Worm (Caenorhabditis elegans) whole organism, early embryonic: ENCODE measurements around the gene F09C6.3.

Experiments used
- B0310.2 ChIP-seq: sonication (generic microtip); optimal IDR thresholded peaks from 2 replicates; lab custom pipeline; 2016; ENCODE audit warnings: mild to moderate bottlenecking, missing genetic modification characterization, missing compliant biosample characterization
- F13C5.2 ChIP-seq: sonication (generic microtip); optimal IDR thresholded peaks from 2 replicates; lab custom pipeline; 2017; ENCODE audit warnings: mild to moderate bottlenecking, missing genetic modification characterization, inconsistent platforms, missing compliant biosample characterization
- aly-1 ChIP-seq: sonication (generic microtip); optimal IDR thresholded peaks from 2 replicates; lab custom pipeline; 2016; ENCODE audit warnings: missing genetic modification characterization, missing compliant biosample characterization
- ama-1 ChIP-seq: fragments of 150-350 bp; optimal IDR thresholded peaks from 2 replicates; lab custom pipeline; 2014
- ceh-13 ChIP-seq: fragments of 200-800 bp; sonication (Bioruptor generic); optimal IDR thresholded peaks from 2 replicates; lab custom pipeline; 2018; ENCODE audit warnings: mild to moderate bottlenecking, missing genetic modification characterization, missing compliant biosample characterization
- ceh-36 ChIP-seq: sonication (generic microtip); optimal IDR thresholded peaks from 2 replicates; lab custom pipeline; 2016; ENCODE audit warnings: missing genetic modification characterization, inconsistent platforms, missing compliant biosample characterization
- ets-7 ChIP-seq: sonication (generic microtip); optimal IDR thresholded peaks from 2 replicates; lab custom pipeline; 2016; ENCODE audit warnings: missing genotype, missing genetic modification characterization, missing compliant biosample characterization
- flt-1 ChIP-seq: fragments of 200-800 bp; sonication (Bioruptor generic); IDR thresholded peaks from 2 replicates; pipeline ENCODE4 v1.3.6; 2022; ENCODE audit warnings: missing genetic modification characterization, missing compliant biosample characterization
- hmbx-1 ChIP-seq: sonication (generic microtip); optimal IDR thresholded peaks from 2 replicates; lab custom pipeline; 2016; ENCODE audit warnings: mild to moderate bottlenecking, missing genetic modification characterization, missing compliant biosample characterization
- hmg-4 ChIP-seq: fragments of 200-800 bp; sonication (Bioruptor generic); optimal IDR thresholded peaks from 2 replicates; lab custom pipeline; 2018; ENCODE audit warnings: mild to moderate bottlenecking, missing genetic modification characterization, missing compliant biosample characterization
- hnd-1 ChIP-seq: sonication (generic microtip); optimal IDR thresholded peaks from 2 replicates; lab custom pipeline; 2016; ENCODE audit warnings: missing genetic modification characterization, missing compliant biosample characterization
- pes-1 ChIP-seq: fragments of 200-800 bp; sonication (Bioruptor generic); IDR thresholded peaks from 2 replicates; pipeline ENCODE4 v1.3.6; 2022; ENCODE audit warnings: missing genetic modification reagents, missing genetic modification characterization, missing compliant biosample characterization
- scrt-1 ChIP-seq: fragments of 200-800 bp; sonication (Bioruptor generic); IDR thresholded peaks from 2 replicates; pipeline ENCODE4 v1.3.6; 2022; ENCODE audit warnings: missing genetic modification characterization, missing compliant biosample characterization
- sea-1 ChIP-seq: fragments of 200-800 bp; sonication (Bioruptor generic); conservative IDR thresholded peaks from 2 replicates; pipeline ENCODE4 v1.3.6; 2022; ENCODE audit warnings: missing genetic modification characterization, missing compliant biosample characterization
- tbx-11 ChIP-seq: fragments of 200-800 bp; sonication (Bioruptor generic); IDR thresholded peaks from 2 replicates; pipeline ENCODE4 v1.3.6; 2022; ENCODE audit warnings: missing genetic modification characterization, missing compliant biosample characterization
- tbx-37 ChIP-seq: fragments of 200-800 bp; sonication (Bioruptor generic); conservative IDR thresholded peaks from 2 replicates; pipeline ENCODE4 v1.3.6; 2022; ENCODE audit warnings: missing genetic modification reagents, missing genetic modification characterization, missing compliant biosample characterization
- tra-4 ChIP-seq: sonication (generic microtip); optimal IDR thresholded peaks from 2 replicates; lab custom pipeline; 2017; ENCODE audit warnings: missing genetic modification characterization, missing compliant biosample characterization

F09C6.3 gene

ce11 chrV:16833672-16834071 is 46.3 kb downstream of the F09C6.3 start:
- no peak for TF ChIP-seq pes-1 (GFP tag; lab: Robert Waterston, UW)
- no peak for TF ChIP-seq ceh-36 (tag; lab: Kevin White, UChicago)
- TF ChIP-seq hnd-1 (tag; lab: Kevin White, UChicago): no peak
- TF ChIP-seq B0310.2: no peak
- no peak for TF ChIP-seq tbx-11 (GFP tag; lab: Robert Waterston, UW)
- TF ChIP-seq hmbx-1 (tag; lab: Kevin White, UChicago): no peak
- TF ChIP-seq tra-4: no peak
- no peak for TF ChIP-seq hmg-4 (GFP tag; lab: Kevin White, UChicago)
- no peak for TF ChIP-seq ama-1 (lab: Kevin White, UChicago)
- TF ChIP-seq ceh-13 (GFP tag; lab: Kevin White, UChicago): no peak
- no peak for TF ChIP-seq tbx-37 (GFP tag; lab: Robert Waterston, UW)

ce11 chrV:16832865-16833264 is 47.1 kb downstream of the F09C6.3 start, which contains the start of gene phy-3:
phy-3 (plus strand) TSS chrV:16833165.
- TF ChIP-seq sea-1: no peak

DNA sequence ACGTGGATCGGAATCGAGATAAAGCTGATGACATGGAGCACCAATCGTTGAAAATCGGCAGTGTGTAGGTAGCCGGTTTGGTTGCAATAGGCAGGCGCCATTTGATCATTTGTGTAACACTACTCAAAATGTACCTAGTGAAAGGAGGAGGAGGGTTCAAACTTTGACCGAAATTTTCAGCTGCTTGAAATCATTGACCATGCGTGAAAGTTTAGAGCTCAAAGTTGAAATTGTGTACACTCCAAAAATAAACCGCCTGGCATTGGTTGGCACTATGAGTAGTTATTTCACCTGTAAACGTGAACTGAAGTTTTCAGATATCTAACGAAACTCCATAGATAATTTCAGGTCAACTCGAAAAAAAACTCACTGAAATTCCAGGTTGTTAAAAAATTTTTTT is 48.0 kb downstream of the F09C6.3 start, which contains the start of gene srh-215:
Gene srh-215, minus strand, starts transcription at position 101 of the 400 bp plus-strand sequence.
- TF ChIP-seq scrt-1 (GFP tag; lab: Robert Waterston, UW) (no peak), hmg-4 (GFP tag; lab: Kevin White, UChicago) (no peak), B0310.2 (no peak), ceh-13 (GFP tag; lab: Kevin White, UChicago) (no peak), ceh-36 (tag; lab: Kevin White, UChicago) (no peak), tbx-37 (GFP tag; lab: Robert Waterston, UW) (no peak), ama-1 (lab: Kevin White, UChicago) (no peak), hnd-1 (tag; lab: Kevin White, UChicago) (no peak), hmbx-1 (tag; lab: Kevin White, UChicago) (no peak), ets-7 (tag; lab: Kevin White, UChicago) (no peak), pes-1 (GFP tag; lab: Robert Waterston, UW) (no peak), aly-1 (tag; lab: Kevin White, UChicago) (no peak), sea-1 (no peak), F13C5.2 (tag; lab: Kevin White, UChicago) (no peak), tbx-11 (GFP tag; lab: Robert Waterston, UW) (no peak), flt-1 (GFP tag; lab: Robert Waterston, UW) (no peak)

- no peak for TF ChIP-seq ceh-36 (tag; lab: Kevin White, UChicago)
- TF ChIP-seq ets-7 (tag; lab: Kevin White, UChicago): no peak
- TF ChIP-seq hmbx-1 (tag; lab: Kevin White, UChicago): no peak
- no peak for TF ChIP-seq scrt-1 (GFP tag; lab: Robert Waterston, UW)
- TF ChIP-seq sea-1: no peak
- TF ChIP-seq hnd-1 (tag; lab: Kevin White, UChicago): no peak
- TF ChIP-seq flt-1 (GFP tag; lab: Robert Waterston, UW): no peak
- no peak for TF ChIP-seq pes-1 (GFP tag; lab: Robert Waterston, UW)
- TF ChIP-seq hmg-4 (GFP tag; lab: Kevin White, UChicago): no peak
- TF ChIP-seq tbx-37 (GFP tag; lab: Robert Waterston, UW): no peak
- no peak for TF ChIP-seq ceh-13 (GFP tag; lab: Kevin White, UChicago)
- no peak for TF ChIP-seq tbx-11 (GFP tag; lab: Robert Waterston, UW)
- no peak for TF ChIP-seq B0310.2
- no peak for TF ChIP-seq aly-1 (tag; lab: Kevin White, UChicago)
- no peak for TF ChIP-seq F13C5.2 (tag; lab: Kevin White, UChicago)
- TF ChIP-seq ama-1 (lab: Kevin White, UChicago): no peak
- TF ChIP-seq tra-4: no peak
These were observed 48.6 kb downstream of the F09C6.3 start for ce11 chrV:16831310-16831709.

DNA sequence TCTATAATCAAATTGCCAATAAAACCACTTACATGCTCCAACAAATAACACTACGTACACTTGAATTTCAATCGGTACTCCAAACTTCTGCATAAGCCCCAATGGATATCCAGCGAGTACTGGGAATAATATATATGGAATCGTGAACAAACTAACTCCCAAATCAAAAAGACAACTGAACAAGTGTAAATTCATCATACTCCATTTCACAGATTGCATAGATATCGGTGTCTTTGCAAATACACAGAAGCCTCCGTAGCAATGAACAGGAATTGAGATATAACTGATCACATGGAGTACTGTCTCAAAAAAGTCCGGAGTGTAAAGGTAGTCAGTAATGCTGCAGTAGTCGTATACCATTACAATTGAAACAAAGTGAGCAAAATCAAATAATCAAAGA is 50.6 kb downstream of the F09C6.3 start, which contains the start of gene srh-214:
Gene srh-214, minus strand, starts transcription at position 360 of the 400 bp plus-strand sequence.
- TF ChIP-seq ceh-13 (GFP tag; lab: Kevin White, UChicago) (no peak), F13C5.2 (tag; lab: Kevin White, UChicago) (no peak), tbx-37 (GFP tag; lab: Robert Waterston, UW) (no peak), ceh-36 (tag; lab: Kevin White, UChicago) (no peak), ama-1 (lab: Kevin White, UChicago) (no peak), tra-4 (no peak), sea-1 (no peak), scrt-1 (GFP tag; lab: Robert Waterston, UW) (no peak), hmbx-1 (tag; lab: Kevin White, UChicago) (no peak), hnd-1 (tag; lab: Kevin White, UChicago) (no peak), ets-7 (tag; lab: Kevin White, UChicago) (no peak), aly-1 (tag; lab: Kevin White, UChicago) (no peak), pes-1 (GFP tag; lab: Robert Waterston, UW) (no peak), hmg-4 (GFP tag; lab: Kevin White, UChicago) (no peak), tbx-11 (GFP tag; lab: Robert Waterston, UW) (no peak), B0310.2 (no peak), flt-1 (GFP tag; lab: Robert Waterston, UW) (no peak)
